Worm (Caenorhabditis elegans): ENCODE measurements around the gene C07A9.10.

DNA sequence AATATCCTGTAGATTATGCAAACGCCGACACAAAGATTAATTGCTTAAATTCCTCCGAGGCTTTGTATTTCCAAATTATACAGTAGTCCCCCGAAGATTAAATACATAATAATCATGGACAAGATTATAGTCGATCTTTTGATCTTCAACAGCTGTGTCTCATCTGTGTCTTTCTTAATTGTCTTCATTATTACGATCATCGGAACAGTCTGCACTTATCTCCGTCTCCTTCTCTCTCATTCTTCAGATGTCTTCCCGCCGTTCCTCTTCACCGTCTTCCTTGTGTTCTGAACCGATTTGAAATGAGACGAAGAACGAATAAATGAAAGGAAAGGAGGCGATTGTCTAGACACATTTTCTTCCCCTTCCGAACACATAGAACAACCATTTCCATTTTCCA, 24.7 kb downstream of the C07A9.10 start:
- TF ChIP-seq flt-1 (GFP tag; IDR thresholded peaks at IDR 0.05): no peak
- TF ChIP-seq tab-1 (GFP tag; IDR thresholded peaks at IDR 0.05): no peak
- no peak for TF ChIP-seq ztf-23 (GFP tag; IDR thresholded peaks at IDR 0.05)
- TF ChIP-seq klf-2 (GFP tag; conservative IDR thresholded peaks at IDR 0.05): no peak
- no peak for TF ChIP-seq cog-1 (tag; optimal IDR thresholded peaks at IDR 0.05)
- TF ChIP-seq ztf-29 (GFP tag; IDR thresholded peaks at IDR 0.05): no peak
- no peak for TF ChIP-seq med-1 (GFP tag; optimal IDR thresholded peaks at IDR 0.05; ENCODE audit: insufficient read depth)
- TF ChIP-seq ref-1 (GFP tag; conservative IDR thresholded peaks at IDR 0.05): no peak
- TF ChIP-seq T22C8.4 (GFP tag; IDR thresholded peaks at IDR 0.05): no peak
